In the genomic region with DNA sequence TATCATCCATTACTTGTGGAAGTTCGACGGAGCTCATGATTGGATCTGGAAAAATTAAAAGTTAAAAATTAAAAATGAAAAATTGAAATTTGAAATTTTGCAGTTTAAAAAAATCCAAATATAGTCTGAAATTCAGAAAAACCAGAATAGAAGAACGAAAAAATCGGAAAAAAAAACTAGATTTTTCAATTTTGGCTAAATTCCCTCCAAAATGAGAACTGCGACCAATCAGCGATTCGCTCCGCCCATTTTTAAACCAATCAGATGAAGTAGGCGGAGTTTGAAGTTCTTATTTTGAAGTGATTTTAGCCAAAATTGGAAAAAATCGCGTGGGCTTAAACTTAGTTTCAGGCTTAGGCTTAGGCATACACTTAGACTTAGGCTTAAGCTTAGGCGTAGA, we compare ENCODE assay signal across 3 worm cellular contexts.
A peak's percentile ranks its signal among the peaks of the same experiment; 100 is the strongest.
TF ChIP-seq lines count a peak whose summit lies in the region.

A gene (minus strand): TSS at position 47 of the 400 bp plus-strand sequence.

TF ChIP-seq in whole organism, L3 larva, 47 proteins besides CTCF, POLR2A, EP300 and RAD21:
- TF ChIP-seq ceh-16 (tag; optimal IDR thresholded peaks at IDR 0.05; lab: Kevin White, UChicago) (no peak), nfya-1 (tag; optimal IDR thresholded peaks at IDR 0.05; lab: Kevin White, UChicago; ENCODE audit: insufficient read depth) (peak; percentile 71), nhr-237 (tag; optimal IDR thresholded peaks at IDR 0.05; lab: Kevin White, UChicago) (no peak), hmg-11 (tag; optimal IDR thresholded peaks at IDR 0.05; lab: Kevin White, UChicago) (no peak)
TF ChIP-seq in whole organism, L3 larva: peak in this region for 1.

TF ChIP-seq in whole organism, L4 larva, 104 proteins besides CTCF, POLR2A, EP300 and RAD21:
- TF ChIP-seq spr-3 (GFP tag; optimal IDR thresholded peaks at IDR 0.05; lab: Kevin White, UChicago), result no peak
- TF ChIP-seq nhr-11 (tag; optimal IDR thresholded peaks at IDR 0.05; lab: Kevin White, UChicago), result no peak
- peak; percentile 53 for TF ChIP-seq aha-1 (tag; lab: Kevin White, UChicago)
- TF ChIP-seq dmd-6 (GFP tag; IDR thresholded peaks at IDR 0.05; lab: Robert Waterston, UW), result no peak

TF ChIP-seq in whole organism, late embryonic, 69 proteins besides CTCF, POLR2A, EP300 and RAD21:
- TF ChIP-seq unc-86 (tag; optimal IDR thresholded peaks at IDR 0.05; lab: Kevin White, UChicago) (no peak), nfya-1 (tag; optimal IDR thresholded peaks at IDR 0.05; lab: Kevin White, UChicago) (peak; percentile 76)
TF ChIP-seq in whole organism, late embryonic: peak in this region for 1.
